Worm (Caenorhabditis elegans) whole organism, L1 larva: ENCODE results near the gene srh-140.

ENCODE experiments used
- C16A3.4 ChIP-seq: fragments of 150-350 bp; optimal IDR thresholded peaks from 2 replicates; lab custom pipeline; 2014; ENCODE audit warnings: missing biosample characterization, missing genetic modification characterization
- F16B12.6 ChIP-seq: fragments of 150-350 bp; optimal IDR thresholded peaks from 2 replicates; lab custom pipeline; 2014; ENCODE audit warnings: missing biosample characterization, missing genetic modification characterization
- aha-1 ChIP-seq: fragments of 150-350 bp; optimal IDR thresholded peaks from 2 replicates; lab custom pipeline; 2014; ENCODE audit warnings: missing biosample characterization, missing genetic modification characterization
- alr-1 ChIP-seq: fragments of 200-800 bp; sonication (Bioruptor generic); optimal IDR thresholded peaks from 2 replicates; lab custom pipeline; 2018; ENCODE audit warnings: borderline replicate concordance, mild to moderate bottlenecking, missing genetic modification characterization, missing compliant biosample characterization
- aly-2 ChIP-seq: fragments of 150-350 bp; optimal IDR thresholded peaks from 2 replicates; lab custom pipeline; 2014; ENCODE audit warnings: missing biosample characterization, missing genetic modification characterization
- blmp-1 ChIP-seq: fragments of 150-350 bp; optimal IDR thresholded peaks from 2 replicates; lab custom pipeline; 2014; ENCODE audit warnings: missing biosample characterization, missing genetic modification characterization
- ceh-8 ChIP-seq: fragments of 200-800 bp; sonication (Bioruptor generic); optimal IDR thresholded peaks from 2 replicates; lab custom pipeline; 2018; ENCODE audit warnings: mild to moderate bottlenecking, missing genetic modification characterization, moderate library complexity, missing compliant biosample characterization
- ceh-82 ChIP-seq, 3 experiments: fragments of 150-350 bp in 1 of 3; sonication (generic microtip) in 2 of 3; optimal IDR thresholded peaks; 2 replicates each; lab custom pipeline; 2014 to 2017; ENCODE audit warnings: missing biosample characterization in 3 of 3, missing genetic modification characterization in 3 of 3
- ceh-90 ChIP-seq: sonication (generic microtip); optimal IDR thresholded peaks from 2 replicates; lab custom pipeline; 2016; ENCODE audit warnings: missing genetic modification characterization, missing compliant biosample characterization
- ces-1 ChIP-seq: fragments of 150-350 bp; optimal IDR thresholded peaks from 2 replicates; lab custom pipeline; 2014; ENCODE audit warnings: missing biosample characterization, missing genetic modification reagents, missing genetic modification characterization
- dpl-1 ChIP-seq, 3 experiments: fragments of 150-350 bp in 2 of 3; sonication (generic microtip) in 1 of 3; optimal IDR thresholded peaks; 2 replicates each; lab custom pipeline; 2014 to 2017; ENCODE audit warnings: missing biosample characterization in 3 of 3, missing genetic modification characterization in 3 of 3, missing genetic modification reagents in 3 of 3
- dsc-1 ChIP-seq: sonication (generic microtip); optimal IDR thresholded peaks from 2 replicates; lab custom pipeline; 2016; ENCODE audit warnings: mild to moderate bottlenecking, missing genetic modification characterization, missing compliant biosample characterization
- efl-1 ChIP-seq, 4 experiments: fragments of 150-350 bp; optimal IDR thresholded peaks in 3 of 4; peaks in 1 of 4; 1 replicate in 1 of 4; 2 replicates in 3 of 4; lab custom pipeline; 2014; ENCODE audit warnings: missing biosample characterization in 2 of 4, missing genetic modification characterization in 2 of 4, missing genetic modification reagents in 2 of 4
- egl-27 ChIP-seq, 2 experiments: fragments of 150-350 bp in 1 of 2; sonication (generic microtip); optimal IDR thresholded peaks; 3 replicates each; lab custom pipeline; 2017 to 2018; ENCODE audit warnings: missing biosample characterization in 2 of 2, missing genetic modification characterization in 2 of 2, missing genetic modification reagents in 2 of 2
- fkh-4 ChIP-seq: sonication (generic microtip); optimal IDR thresholded peaks from 2 replicates; lab custom pipeline; 2016; ENCODE audit warnings: missing compliant biosample characterization, missing genetic modification characterization, borderline replicate concordance
- fkh-8 ChIP-seq: sonication (generic microtip); optimal IDR thresholded peaks from 2 replicates; lab custom pipeline; 2016; ENCODE audit warnings: mild to moderate bottlenecking, missing genetic modification characterization, missing compliant biosample characterization
- grh-1 ChIP-seq: fragments of 200-800 bp; sonication (Bioruptor generic); IDR thresholded peaks from 2 replicates; pipeline ENCODE4 v1.3.6; 2022; ENCODE audit warnings: missing genetic modification reagents, missing genetic modification characterization, missing compliant biosample characterization
- hlh-17 ChIP-seq: fragments of 200-800 bp; sonication (Bioruptor generic); optimal IDR thresholded peaks from 2 replicates; lab custom pipeline; 2018; ENCODE audit warnings: missing genetic modification characterization, mild to moderate bottlenecking, missing compliant biosample characterization, moderate library complexity, borderline replicate concordance
- hpl-2 ChIP-seq: fragments of 150-350 bp; optimal IDR thresholded peaks from 2 replicates; lab custom pipeline; 2014; ENCODE audit warnings: missing biosample characterization, missing genetic modification reagents, missing genetic modification characterization
- irx-1 ChIP-seq: sonication (generic microtip); optimal IDR thresholded peaks from 2 replicates; lab custom pipeline; 2016; ENCODE audit warnings: missing genetic modification characterization, missing compliant biosample characterization
- isw-1 ChIP-seq: fragments of 200-800 bp; sonication (Bioruptor generic); IDR thresholded peaks from 2 replicates; pipeline ENCODE4 v1.3.6; 2022; ENCODE audit warnings: missing genetic modification characterization, missing compliant biosample characterization
- jun-1 ChIP-seq: fragments of 150-350 bp; optimal IDR thresholded peaks from 2 replicates; lab custom pipeline; 2014; ENCODE audit warnings: missing biosample characterization, missing genetic modification reagents, missing genetic modification characterization
- lin-13 ChIP-seq: fragments of 150-350 bp; optimal IDR thresholded peaks from 2 replicates; lab custom pipeline; 2014; ENCODE audit warnings: missing biosample characterization, missing genetic modification reagents, missing genetic modification characterization
- lin-35 ChIP-seq, 2 experiments: fragments of 150-350 bp; optimal IDR thresholded peaks; 2 replicates each; lab custom pipeline; 2014; ENCODE audit warnings: missing biosample characterization in 2 of 2, missing genetic modification characterization in 2 of 2, missing genetic modification reagents in 2 of 2
- lin-39 ChIP-seq: fragments of 150-350 bp; optimal IDR thresholded peaks from 2 replicates; lab custom pipeline; 2014; ENCODE audit warnings: missing biosample characterization, missing genetic modification reagents, missing genetic modification characterization
- mab-9 ChIP-seq: fragments of 200-800 bp; sonication (Bioruptor generic); IDR thresholded peaks from 2 replicates; pipeline ENCODE4 v1.3.6; 2022; ENCODE audit warnings: missing genetic modification reagents, missing genetic modification characterization, missing compliant biosample characterization
- mdl-1 ChIP-seq, 2 experiments: fragments of 150-350 bp; optimal IDR thresholded peaks; 2 replicates each; lab custom pipeline; 2014 to 2017; ENCODE audit warnings: missing biosample characterization in 2 of 2, missing genetic modification characterization in 2 of 2, inconsistent platforms in 1 of 2
- mef-2 ChIP-seq: fragments of 150-350 bp; optimal IDR thresholded peaks from 2 replicates; lab custom pipeline; 2014; ENCODE audit warnings: missing biosample characterization, missing genetic modification characterization
- mep-1 ChIP-seq: fragments of 150-350 bp; optimal IDR thresholded peaks from 2 replicates; lab custom pipeline; 2014; ENCODE audit warnings: missing biosample characterization, missing genetic modification characterization
- nhr-12 ChIP-seq: sonication (generic microtip); optimal IDR thresholded peaks from 2 replicates; lab custom pipeline; 2017; ENCODE audit warnings: missing biosample characterization, missing genetic modification characterization
- nhr-19 ChIP-seq: fragments of 200-800 bp; sonication (Bioruptor generic); conservative IDR thresholded peaks from 2 replicates; pipeline ENCODE4 v1.3.6; 2022; ENCODE audit warnings: missing genetic modification characterization, missing compliant biosample characterization
- nhr-20 ChIP-seq: sonication (generic microtip); optimal IDR thresholded peaks from 2 replicates; lab custom pipeline; 2016; ENCODE audit warnings: mild to moderate bottlenecking, missing genetic modification characterization, missing compliant biosample characterization
- nhr-47 ChIP-seq: sonication (generic microtip); optimal IDR thresholded peaks from 2 replicates; lab custom pipeline; 2016; ENCODE audit warnings: mild to moderate bottlenecking, missing genetic modification characterization, moderate library complexity, missing compliant biosample characterization
- nhr-71 ChIP-seq: sonication (generic microtip); optimal IDR thresholded peaks from 2 replicates; lab custom pipeline; 2016; ENCODE audit warnings: mild to moderate bottlenecking, missing genetic modification characterization, moderate library complexity, missing compliant biosample characterization
- nhr-76 ChIP-seq: sonication (generic microtip); optimal IDR thresholded peaks from 2 replicates; lab custom pipeline; 2017; ENCODE audit warnings: missing biosample characterization, missing genetic modification characterization
- nhr-84 ChIP-seq: sonication (generic microtip); optimal IDR thresholded peaks from 2 replicates; lab custom pipeline; 2017; ENCODE audit warnings: missing biosample characterization, missing genetic modification characterization
- nhr-85 ChIP-seq: sonication (generic microtip); peaks from one replicate; lab custom pipeline; 2016; ENCODE audit warnings: missing genetic modification characterization, inconsistent platforms, missing compliant biosample characterization
- nhr-90 ChIP-seq: sonication (generic microtip); optimal IDR thresholded peaks from 2 replicates; lab custom pipeline; 2016; ENCODE audit warnings: mild to moderate bottlenecking, missing genetic modification characterization, missing compliant biosample characterization; ENCODE audit not compliant: poor library complexity
- pag-3 ChIP-seq: sonication (generic microtip); optimal IDR thresholded peaks from 2 replicates; lab custom pipeline; 2017; ENCODE audit warnings: missing genetic modification characterization, mild to moderate bottlenecking, missing compliant biosample characterization, antibody characterized with exemption, borderline replicate concordance; ENCODE audit not compliant: insufficient read depth
- pax-3 ChIP-seq: fragments of 200-800 bp; sonication (Bioruptor generic); optimal IDR thresholded peaks from 2 replicates; lab custom pipeline; 2018; ENCODE audit warnings: mild to moderate bottlenecking, missing genetic modification characterization, moderate library complexity, missing compliant biosample characterization
- pqm-1 ChIP-seq: sonication (generic microtip); optimal IDR thresholded peaks from 3 replicates; lab custom pipeline; 2017; ENCODE audit warnings: missing biosample characterization, missing genetic modification characterization
- rnt-1 ChIP-seq: sonication (generic microtip); optimal IDR thresholded peaks from 2 replicates; lab custom pipeline; 2016; ENCODE audit warnings: mild to moderate bottlenecking, missing genetic modification characterization, moderate library complexity, missing compliant biosample characterization
- sox-4 ChIP-seq: sonication (generic microtip); optimal IDR thresholded peaks from 2 replicates; lab custom pipeline; 2016; ENCODE audit warnings: missing genetic modification characterization, missing compliant biosample characterization
- swsn-7 ChIP-seq: sonication (generic microtip); optimal IDR thresholded peaks from 2 replicates; lab custom pipeline; 2016; ENCODE audit warnings: missing genetic modification characterization, missing compliant biosample characterization
- tbx-2 ChIP-seq: sonication (generic microtip); optimal IDR thresholded peaks from 2 replicates; lab custom pipeline; 2016; ENCODE audit warnings: missing genetic modification characterization, missing compliant biosample characterization
- tlp-1 ChIP-seq: fragments of 150-350 bp; optimal IDR thresholded peaks from 2 replicates; lab custom pipeline; 2014; ENCODE audit warnings: missing biosample characterization, missing genetic modification characterization
- unc-130 ChIP-seq: fragments of 150-350 bp; optimal IDR thresholded peaks from 2 replicates; lab custom pipeline; 2017; ENCODE audit warnings: missing biosample characterization, missing genetic modification characterization, inconsistent platforms
- unc-86 ChIP-seq: sonication (generic microtip); optimal IDR thresholded peaks from 2 replicates; lab custom pipeline; 2016; ENCODE audit warnings: missing genetic modification characterization, missing compliant biosample characterization
- vab-15 ChIP-seq: sonication (generic microtip); optimal IDR thresholded peaks from 2 replicates; lab custom pipeline; 2017; ENCODE audit warnings: missing genotype, mild to moderate bottlenecking, missing genetic modification characterization, missing compliant biosample characterization

srh-140 gene

ce11 chrV:15685599-15685998, 36.4 kb upstream of the srh-140 start, which contains the start of gene nhr-196:
Gene nhr-196 (plus strand): TSS chrV:15685716.
- TF ChIP-seq F16B12.6 (tag; lab: Kevin White, UChicago) (no peak), nhr-19 (GFP tag; lab: Robert Waterston, UW) (no peak), lin-13 (GFP tag; lab: Kevin White, UChicago) (no peak), hpl-2 (GFP tag; lab: Kevin White, UChicago) (no peak), nhr-12 (tag; lab: Kevin White, UChicago) (no peak), fkh-8 (tag; lab: Kevin White, UChicago) (peak; percentile 66), aha-1 (no peak), isw-1 (GFP tag; lab: Robert Waterston, UW) (no peak), dsc-1 (peak; percentile 98), pag-3 (no peak), grh-1 (GFP tag; lab: Robert Waterston, UW) (no peak), unc-86 (tag; lab: Kevin White, UChicago) (no peak), nhr-71 (tag; lab: Kevin White, UChicago) (peak; percentile 17), sox-4 (peak; percentile 58), alr-1 (no peak), pqm-1 (no peak), aly-2 (tag; lab: Kevin White, UChicago) (no peak), hlh-17 (GFP tag; lab: Kevin White, UChicago) (no peak), pax-3 (tag; lab: Kevin White, UChicago) (peak; percentile 80), tbx-2 (no peak), nhr-47 (tag; lab: Kevin White, UChicago) (peak; percentile 49), mab-9 (GFP tag; lab: Robert Waterston, UW) (no peak), irx-1 (tag; lab: Kevin White, UChicago) (no peak), nhr-85 (tag; lab: Kevin White, UChicago) (no peak), ceh-8 (GFP tag; lab: Kevin White, UChicago) (no peak), fkh-4 (tag; lab: Kevin White, UChicago) (peak; percentile 24), lin-35 (GFP tag; optimal IDR thresholded peaks at IDR 0.05; lab: Kevin White, UChicago) (no peak), nhr-20 (no peak), vab-15 (tag; lab: Kevin White, UChicago) (no peak), mdl-1 (tag; optimal IDR thresholded peaks at IDR 0.05; lab: Kevin White, UChicago) (no peak), unc-130 (tag; lab: Kevin White, UChicago) (no peak), rnt-1 (tag; lab: Kevin White, UChicago) (no peak)

ce11 chrV:15687660-15688059, 34.3 kb upstream of the srh-140 start, which contains the start of gene nhr-197:
Gene nhr-197 (plus strand): TSS chrV:15687960.
- TF ChIP-seq ceh-82 (tag; optimal IDR thresholded peaks at IDR 0.05; lab: Kevin White, UChicago): no peak
- no peak for TF ChIP-seq C16A3.4
- no peak for TF ChIP-seq nhr-20
- TF ChIP-seq hlh-17 (GFP tag; lab: Kevin White, UChicago): no peak
- no peak for TF ChIP-seq hpl-2 (GFP tag; lab: Kevin White, UChicago)
- TF ChIP-seq efl-1 (optimal IDR thresholded peaks at IDR 0.05; lab: Kevin White, UChicago): no peak
- no peak for TF ChIP-seq efl-1 (GFP tag; optimal IDR thresholded peaks at IDR 0.05 in 1 of 2; lab: Kevin White, UChicago)
- no peak for TF ChIP-seq ces-1 (GFP tag; lab: Kevin White, UChicago)
- no peak for TF ChIP-seq nhr-90 (tag; lab: Kevin White, UChicago)

- TF ChIP-seq isw-1 (GFP tag; lab: Robert Waterston, UW): no peak
- TF ChIP-seq nhr-76 (tag; lab: Kevin White, UChicago): no peak
- TF ChIP-seq mep-1 (tag; lab: Kevin White, UChicago): no peak
- no peak for TF ChIP-seq pag-3
- TF ChIP-seq ceh-82 (tag; optimal IDR thresholded peaks at IDR 0.05; lab: Kevin White, UChicago): no peak
- TF ChIP-seq ceh-90: no peak
- TF ChIP-seq blmp-1 (tag; lab: Kevin White, UChicago): no peak
- no peak for TF ChIP-seq egl-27 (tag; optimal IDR thresholded peaks at IDR 0.05; lab: Kevin White, UChicago)
- TF ChIP-seq pax-3 (tag; lab: Kevin White, UChicago): no peak
- TF ChIP-seq nhr-84 (tag; lab: Kevin White, UChicago): no peak
- no peak for TF ChIP-seq dpl-1 (GFP tag; optimal IDR thresholded peaks at IDR 0.05; lab: Kevin White, UChicago)
- TF ChIP-seq swsn-7: no peak
- no peak for TF ChIP-seq nhr-19 (GFP tag; lab: Robert Waterston, UW)
- no peak for TF ChIP-seq lin-39 (tag; lab: Kevin White, UChicago)
- no peak for TF ChIP-seq jun-1 (tag; lab: Kevin White, UChicago)
- no peak for TF ChIP-seq tlp-1
- no peak for TF ChIP-seq mef-2 (tag; lab: Kevin White, UChicago)
- TF ChIP-seq nhr-20: no peak
These were observed 32.0 kb upstream of the srh-140 start, which contains the start of gene nhr-268 for ce11 chrV:15689952-15690351. Gene nhr-268 (plus strand): TSS chrV:15690252.
